Worm (Caenorhabditis elegans) whole organism, dauer: ENCODE measurements around the gene nlp-46.

ENCODE experiments used
- unc-62 ChIP-seq: sonication (generic microtip); optimal IDR thresholded peaks from 2 replicates; lab custom pipeline; 2017; ENCODE audit warnings: missing biosample characterization, missing genetic modification reagents, missing genetic modification characterization

nlp-46 gene

ce11 chrV:12455695-12456094 lies 50.4 kb downstream of the nlp-46 start:
- TF ChIP-seq unc-62 (GFP tag; lab: Kevin White, UChicago) = no peak
